Worm (Caenorhabditis elegans): ENCODE results near the gene C45E5.1.

DNA sequence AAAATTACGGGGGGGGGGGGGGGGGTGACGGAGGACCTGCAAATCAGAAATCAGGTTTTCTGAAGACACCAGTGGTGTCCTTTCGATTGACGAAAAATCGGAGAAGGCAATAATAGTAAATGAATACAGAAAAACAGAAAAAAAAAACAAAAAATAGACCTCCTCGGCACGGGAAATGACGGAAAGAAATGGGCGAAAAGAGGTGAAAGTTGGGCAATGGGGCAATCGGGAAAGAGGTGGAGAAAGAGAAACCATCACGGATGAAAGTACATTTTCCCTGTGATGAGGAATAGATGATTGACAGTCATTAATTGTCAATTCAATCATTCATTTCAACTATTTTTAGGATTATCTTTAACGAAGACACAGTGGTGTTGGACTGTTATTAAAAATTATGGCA lies 40.3 kb upstream of the C45E5.1 start:
- TF ChIP-seq med-1 (GFP tag; optimal IDR thresholded peaks at IDR 0.05; ENCODE audit: insufficient read depth), result no peak
- no peak for TF ChIP-seq cog-1 (tag; optimal IDR thresholded peaks at IDR 0.05)
- no peak for TF ChIP-seq flt-1 (GFP tag; IDR thresholded peaks at IDR 0.05)
- TF ChIP-seq tab-1 (GFP tag; IDR thresholded peaks at IDR 0.05), result no peak
- TF ChIP-seq ref-1 (GFP tag; conservative IDR thresholded peaks at IDR 0.05), result no peak
- TF ChIP-seq klf-2 (GFP tag; conservative IDR thresholded peaks at IDR 0.05), result no peak
- no peak for TF ChIP-seq ztf-23 (GFP tag; IDR thresholded peaks at IDR 0.05)
- TF ChIP-seq T22C8.4 (GFP tag; IDR thresholded peaks at IDR 0.05), result no peak
